Worm (Caenorhabditis elegans): ENCODE results near the gene F53H4.4.
A peak's percentile ranks its signal among the peaks of the same experiment; 100 is the strongest.

ce11 chrX:15842492-15842891 is 23.7 kb upstream of the F53H4.4 start:
- TF ChIP-seq egrh-3 (GFP tag; IDR thresholded peaks at IDR 0.05) = no peak
- TF ChIP-seq Y67H2A.10 (GFP tag; conservative IDR thresholded peaks at IDR 0.05) = no peak
- TF ChIP-seq attf-3 (GFP tag; conservative IDR thresholded peaks at IDR 0.05) = no peak
- TF ChIP-seq let-607 (tag; optimal IDR thresholded peaks at IDR 0.05) = peak; percentile 99
- no peak for TF ChIP-seq F57C9.4 (tag; optimal IDR thresholded peaks at IDR 0.05)
